Worm (Caenorhabditis elegans) whole organism, mixed stage, embryonic: ENCODE measurements around the gene srg-22.

Source experiments
- M03D4.4 ChIP-seq: sonication (generic microtip); optimal IDR thresholded peaks from 2 replicates; lab custom pipeline; 2017; ENCODE audit warnings: mild to moderate bottlenecking, missing genetic modification characterization, missing compliant biosample characterization
- bed-3 ChIP-seq: fragments of 200-800 bp; sonication (Bioruptor generic); optimal IDR thresholded peaks from 3 replicates; lab custom pipeline; 2018; ENCODE audit warnings: mild to moderate bottlenecking, missing genetic modification characterization, moderate library complexity, missing compliant biosample characterization
- blmp-1 ChIP-seq: fragments of 150-350 bp; optimal IDR thresholded peaks from 2 replicates; lab custom pipeline; 2014; ENCODE audit warnings: missing biosample characterization, missing genetic modification characterization
- ceh-39 ChIP-seq: fragments of 150-350 bp; optimal IDR thresholded peaks from 2 replicates; lab custom pipeline; 2014; ENCODE audit warnings: missing biosample characterization, missing genetic modification characterization
- ceh-43 ChIP-seq: fragments of 200-800 bp; sonication (Bioruptor generic); optimal IDR thresholded peaks from 2 replicates; lab custom pipeline; 2018; ENCODE audit warnings: mild to moderate bottlenecking, missing genetic modification characterization, moderate library complexity, missing compliant biosample characterization
- ceh-83 ChIP-seq: fragments of 200-800 bp; sonication (Bioruptor generic); optimal IDR thresholded peaks from 2 replicates; lab custom pipeline; 2018; ENCODE audit warnings: mild to moderate bottlenecking, missing genetic modification characterization, missing compliant biosample characterization
- ces-1 ChIP-seq: fragments of 150-350 bp; optimal IDR thresholded peaks from 2 replicates; lab custom pipeline; 2014; ENCODE audit warnings: missing biosample characterization, missing genetic modification reagents, missing genetic modification characterization
- cnd-1 ChIP-seq: fragments of 200-800 bp; sonication (Bioruptor generic); optimal IDR thresholded peaks from 2 replicates; lab custom pipeline; 2018; ENCODE audit warnings: mild to moderate bottlenecking, missing genetic modification characterization, missing compliant biosample characterization
- drap-1 ChIP-seq: fragments of 200-800 bp; sonication (Bioruptor generic); optimal IDR thresholded peaks from 3 replicates; lab custom pipeline; 2018; ENCODE audit warnings: mild to moderate bottlenecking, missing genetic modification characterization, missing compliant biosample characterization
- elt-1 ChIP-seq: sonication (generic microtip); optimal IDR thresholded peaks from 2 replicates; lab custom pipeline; 2017; ENCODE audit warnings: missing genetic modification characterization, mild to moderate bottlenecking, missing compliant biosample characterization, antibody characterized with exemption, moderate library complexity, borderline replicate concordance; ENCODE audit not compliant: insufficient read depth
- flh-1 ChIP-seq: fragments of 200-800 bp; sonication (Bioruptor generic); optimal IDR thresholded peaks from 2 replicates; lab custom pipeline; 2018; ENCODE audit warnings: mild to moderate bottlenecking, missing genetic modification characterization, moderate library complexity, missing compliant biosample characterization
- ham-2 ChIP-seq: fragments of 200-800 bp; sonication (Bioruptor generic); optimal IDR thresholded peaks from 2 replicates; lab custom pipeline; 2018; ENCODE audit warnings: mild to moderate bottlenecking, missing genetic modification characterization, missing compliant biosample characterization
- lin-32 ChIP-seq: fragments of 200-800 bp; sonication (Bioruptor generic); optimal IDR thresholded peaks from 2 replicates; lab custom pipeline; 2018; ENCODE audit warnings: mild to moderate bottlenecking, missing genetic modification characterization, missing compliant biosample characterization
- lsy-2 ChIP-seq: fragments of 150-350 bp; optimal IDR thresholded peaks from 2 replicates; lab custom pipeline; 2014; ENCODE audit warnings: missing biosample characterization, missing genetic modification characterization
- mls-2 ChIP-seq: sonication (generic microtip); optimal IDR thresholded peaks from 2 replicates; lab custom pipeline; 2016; ENCODE audit warnings: mild to moderate bottlenecking, missing genetic modification characterization, moderate library complexity, missing compliant biosample characterization
- nhr-237 ChIP-seq: fragments of 150-350 bp; optimal IDR thresholded peaks from 2 replicates; lab custom pipeline; 2014; ENCODE audit warnings: missing biosample characterization, missing genetic modification characterization
- nhr-28 ChIP-seq: fragments of 150-350 bp; optimal IDR thresholded peaks from 2 replicates; lab custom pipeline; 2014; ENCODE audit warnings: missing biosample characterization, missing genetic modification characterization
- nhr-76 ChIP-seq: sonication (generic microtip); optimal IDR thresholded peaks from 2 replicates; lab custom pipeline; 2017; ENCODE audit warnings: missing biosample characterization, missing genetic modification characterization
- pha-4 ChIP-seq: fragments of 150-350 bp; optimal IDR thresholded peaks from 2 replicates; lab custom pipeline; 2018; ENCODE audit warnings: missing biosample characterization, missing genetic modification reagents, missing genetic modification characterization
- sem-2 ChIP-seq: fragments of 200-800 bp; sonication (Bioruptor generic); optimal IDR thresholded peaks from 2 replicates; lab custom pipeline; 2018; ENCODE audit warnings: mild to moderate bottlenecking, missing genetic modification characterization, missing compliant biosample characterization
- sptf-1 ChIP-seq: sonication (generic microtip); optimal IDR thresholded peaks from 2 replicates; lab custom pipeline; 2017; ENCODE audit warnings: mild to moderate bottlenecking, missing genetic modification characterization, moderate library complexity, missing compliant biosample characterization
- unc-120 ChIP-seq: sonication (generic microtip); optimal IDR thresholded peaks from 2 replicates; lab custom pipeline; 2017; ENCODE audit warnings: missing genetic modification characterization, missing compliant biosample characterization; ENCODE audit not compliant: poor library complexity, severe bottlenecking
- unc-39 ChIP-seq: fragments of 150-350 bp; optimal IDR thresholded peaks from 2 replicates; lab custom pipeline; 2014; ENCODE audit warnings: missing biosample characterization, missing genetic modification characterization
- unc-62 ChIP-seq: fragments of 150-350 bp; optimal IDR thresholded peaks from 2 replicates; lab custom pipeline; 2014; ENCODE audit warnings: missing biosample characterization, missing genetic modification reagents, missing genetic modification characterization
- zip-8 ChIP-seq: fragments of 150-350 bp; optimal IDR thresholded peaks from 2 replicates; lab custom pipeline; 2014; ENCODE audit warnings: missing biosample characterization, missing genetic modification characterization
- ztf-11 ChIP-seq: fragments of 150-350 bp; optimal IDR thresholded peaks from 2 replicates; lab custom pipeline; 2014; ENCODE audit warnings: missing biosample characterization, missing genetic modification characterization

The srg-22 gene

DNA sequence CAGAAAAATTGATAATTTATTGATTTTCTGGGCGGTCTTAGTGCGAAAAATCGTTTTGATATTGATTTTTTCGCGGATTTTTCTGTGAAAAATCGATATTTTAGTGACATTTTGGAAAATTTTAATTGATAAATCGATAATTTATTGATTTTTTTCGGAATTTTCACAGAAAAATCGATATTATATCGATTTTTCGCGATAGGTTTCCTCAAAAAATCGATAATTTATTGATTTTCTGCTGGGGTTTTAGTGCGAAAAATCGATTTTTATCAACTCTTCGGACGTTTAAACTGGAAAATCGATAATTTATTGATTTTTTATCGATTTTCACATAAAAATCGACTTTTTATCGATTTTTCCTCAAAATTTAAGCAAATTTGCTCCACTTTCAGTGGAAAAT, 25.8 kb downstream of the srg-22 start:
- TF ChIP-seq ceh-83 (GFP tag; lab: Kevin White, UChicago): no peak
- TF ChIP-seq drap-1: no peak
- TF ChIP-seq nhr-237 (tag; lab: Kevin White, UChicago): no peak
- no peak for TF ChIP-seq ham-2 (GFP tag; lab: Kevin White, UChicago)
- no peak for TF ChIP-seq lin-32 (GFP tag; lab: Kevin White, UChicago)
- no peak for TF ChIP-seq elt-1 (tag; lab: Kevin White, UChicago)
- TF ChIP-seq unc-62 (GFP tag; lab: Kevin White, UChicago): no peak
- no peak for TF ChIP-seq mls-2

DNA sequence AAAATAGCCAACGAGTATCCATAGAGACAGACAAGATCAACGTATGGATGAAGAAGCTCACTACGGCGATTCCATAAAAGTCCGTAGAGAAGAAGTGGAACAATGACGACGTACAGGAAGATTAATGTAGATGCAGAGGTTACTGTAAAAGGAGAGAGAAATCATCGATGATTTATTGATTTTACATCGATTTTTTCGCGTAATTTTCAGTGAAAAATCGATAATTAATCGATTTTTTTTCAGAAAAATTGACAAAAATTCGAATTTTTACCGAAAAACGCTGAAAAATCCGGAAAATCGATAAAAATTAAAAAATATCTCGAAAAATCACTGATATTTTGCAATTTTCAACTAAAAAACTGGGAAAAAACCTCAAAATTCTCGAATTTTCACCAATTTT, 26.9 kb downstream of the srg-22 start:
- TF ChIP-seq nhr-76 (tag; lab: Kevin White, UChicago): no peak
- TF ChIP-seq ztf-11: no peak
- TF ChIP-seq flh-1: no peak
- TF ChIP-seq ceh-43 (GFP tag; lab: Kevin White, UChicago): no peak
- TF ChIP-seq elt-1 (tag; lab: Kevin White, UChicago): no peak

- no peak for TF ChIP-seq lsy-2 (tag; lab: Kevin White, UChicago)
- TF ChIP-seq ceh-39 (tag; lab: Kevin White, UChicago): no peak
These were observed 28.2 kb downstream of the srg-22 start for ce11 chrII:3065086-3065485.

- TF ChIP-seq ces-1 (GFP tag; lab: Kevin White, UChicago) (no peak), cnd-1 (tag; lab: Kevin White, UChicago) (no peak), sem-2 (no peak), lin-32 (GFP tag; lab: Kevin White, UChicago) (no peak), flh-1 (no peak), unc-39 (tag; lab: Kevin White, UChicago) (no peak), drap-1 (no peak), unc-120 (no peak), M03D4.4 (tag; lab: Kevin White, UChicago) (no peak), nhr-28 (tag; lab: Kevin White, UChicago) (no peak), pha-4 (tag; lab: Kevin White, UChicago) (no peak)
These were observed 28.6 kb downstream of the srg-22 start for ce11 chrII:3064631-3065030.

DNA sequence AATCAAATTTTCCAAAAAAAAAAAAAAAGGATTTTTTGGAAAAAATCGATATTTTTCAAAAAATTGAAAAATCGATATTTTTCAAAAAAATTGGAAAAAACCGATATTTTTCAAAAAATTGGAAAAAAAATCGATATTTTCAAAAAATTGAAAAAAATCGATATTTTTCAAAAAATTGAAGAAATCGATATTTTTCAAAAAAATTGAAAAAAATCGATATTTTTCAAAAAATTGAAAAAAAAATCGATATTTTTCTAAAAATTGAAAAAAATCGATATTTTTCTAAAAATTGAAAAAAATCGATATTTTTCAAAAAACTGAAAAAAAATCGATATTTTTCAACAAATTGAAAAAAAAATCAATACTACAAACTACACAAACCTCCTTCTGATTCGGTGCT, 29.3 kb downstream of the srg-22 start:
- no peak for TF ChIP-seq ceh-39 (tag; lab: Kevin White, UChicago)
- no peak for TF ChIP-seq unc-120
- TF ChIP-seq unc-39 (tag; lab: Kevin White, UChicago): no peak
- no peak for TF ChIP-seq unc-62 (GFP tag; lab: Kevin White, UChicago)
- no peak for TF ChIP-seq zip-8 (tag; lab: Kevin White, UChicago)
- TF ChIP-seq sptf-1 (tag; lab: Kevin White, UChicago): no peak
- TF ChIP-seq blmp-1 (tag; lab: Kevin White, UChicago): no peak
- no peak for TF ChIP-seq nhr-76 (tag; lab: Kevin White, UChicago)
- no peak for TF ChIP-seq bed-3 (GFP tag; lab: Kevin White, UChicago)
- no peak for TF ChIP-seq lsy-2 (tag; lab: Kevin White, UChicago)
- no peak for TF ChIP-seq nhr-28 (tag; lab: Kevin White, UChicago)
- no peak for TF ChIP-seq flh-1

ce11 chrII:3063366-3063765, 29.9 kb downstream of the srg-22 start:
- TF ChIP-seq ces-1 (GFP tag; lab: Kevin White, UChicago) (peak; percentile 16), unc-120 (no peak)

ce11 chrII:3062876-3063275, 30.4 kb downstream of the srg-22 start:
- TF ChIP-seq unc-62 (GFP tag; lab: Kevin White, UChicago) (no peak), elt-1 (tag; lab: Kevin White, UChicago) (no peak), blmp-1 (tag; lab: Kevin White, UChicago) (no peak), ceh-43 (GFP tag; lab: Kevin White, UChicago) (no peak)
- TF ChIP-seq, all 35 proteins: peak for 0
